Worm (Caenorhabditis elegans): ENCODE data around the gene vang-1.

ce11 chrX:2885318-2885908, at the start of gene vang-1:
- TF ChIP-seq nhr-77 (tag; optimal IDR thresholded peaks at IDR 0.05): no peak
- no peak for TF ChIP-seq ceh-82 (tag; optimal IDR thresholded peaks at IDR 0.05)
- TF ChIP-seq ama-1 (optimal IDR thresholded peaks at IDR 0.05): no peak
- peak; percentile 35 for TF ChIP-seq lsy-12 (tag; optimal IDR thresholded peaks at IDR 0.05)
- peak; percentile 82 for TF ChIP-seq lin-39 (tag; optimal IDR thresholded peaks at IDR 0.05)
